Worm (Caenorhabditis elegans) whole organism, L3 larva: ENCODE results near the gene W02F12.2.

ENCODE experiments used
- ZK546.5 ChIP-seq: sonication (generic microtip); optimal IDR thresholded peaks from 2 replicates; lab custom pipeline; 2017; ENCODE audit warnings: missing biosample characterization, missing genetic modification characterization
- ceh-82 ChIP-seq: fragments of 150-350 bp; optimal IDR thresholded peaks from 2 replicates; lab custom pipeline; 2014; ENCODE audit warnings: missing biosample characterization, missing genetic modification characterization
- nhr-11 ChIP-seq: fragments of 150-350 bp; optimal IDR thresholded peaks from 2 replicates; lab custom pipeline; 2014; ENCODE audit warnings: missing biosample characterization, missing genetic modification characterization
- nhr-12 ChIP-seq: fragments of 150-350 bp; optimal IDR thresholded peaks from 2 replicates; lab custom pipeline; 2014; ENCODE audit warnings: missing biosample characterization, missing genetic modification characterization
- nhr-23 ChIP-seq: fragments of 150-350 bp; optimal IDR thresholded peaks from 2 replicates; lab custom pipeline; 2014; ENCODE audit warnings: missing biosample characterization, missing genetic modification reagents, missing genetic modification characterization
- nhr-77 ChIP-seq: fragments of 150-350 bp; optimal IDR thresholded peaks from 2 replicates; lab custom pipeline; 2014; ENCODE audit warnings: missing biosample characterization, missing genetic modification characterization
- snpc-4 ChIP-seq: fragments of 150-350 bp; optimal IDR thresholded peaks from 2 replicates; lab custom pipeline; 2014; ENCODE audit warnings: missing biosample characterization, missing genetic modification characterization
- tbx-2 ChIP-seq: sonication (generic microtip); optimal IDR thresholded peaks from 2 replicates; lab custom pipeline; 2016; ENCODE audit warnings: mild to moderate bottlenecking, missing genetic modification characterization, missing compliant biosample characterization
- unc-39 ChIP-seq: sonication (generic microtip); optimal IDR thresholded peaks from 4 replicates; lab custom pipeline; 2017; ENCODE audit warnings: missing biosample characterization, missing genetic modification characterization
- unc-62 ChIP-seq: fragments of 150-350 bp; sonication (generic microtip); optimal IDR thresholded peaks from 4 replicates; lab custom pipeline; 2014; ENCODE audit warnings: missing biosample characterization, missing genetic modification reagents, missing genetic modification characterization

ce11 chrV:6718232-6718631, 20.8 kb upstream of the W02F12.2 start, which contains the start of gene srg-30:
- TF ChIP-seq nhr-77 (tag; lab: Kevin White, UChicago), result no peak
- no peak for TF ChIP-seq nhr-11 (tag; lab: Kevin White, UChicago)
- no peak for TF ChIP-seq unc-39 (tag; lab: Kevin White, UChicago)
- no peak for TF ChIP-seq ZK546.5 (tag; lab: Kevin White, UChicago)
- no peak for TF ChIP-seq ceh-82 (tag; lab: Kevin White, UChicago)
- no peak for TF ChIP-seq unc-62
- no peak for TF ChIP-seq snpc-4 (tag; lab: Kevin White, UChicago)
- no peak for TF ChIP-seq nhr-12 (tag; lab: Kevin White, UChicago)
- no peak for TF ChIP-seq nhr-23
- TF ChIP-seq tbx-2 (tag; lab: Kevin White, UChicago), result no peak
